Worm (Caenorhabditis elegans): Measurements from ENCODE around the gene str-106.

- TF ChIP-seq ama-1 (optimal IDR thresholded peaks at IDR 0.05) (no peak), ama-1 (GFP tag; optimal IDR thresholded peaks at IDR 0.05) (no peak), die-1 (tag; optimal IDR thresholded peaks at IDR 0.05) (no peak), hlh-12 (tag; optimal IDR thresholded peaks at IDR 0.05) (no peak), F52B5.7 (tag; optimal IDR thresholded peaks at IDR 0.05) (no peak), nhr-27 (tag; optimal IDR thresholded peaks at IDR 0.05) (no peak), pbrm-1 (GFP tag; IDR thresholded peaks at IDR 0.05) (no peak), pha-4 (tag; optimal IDR thresholded peaks at IDR 0.05) (no peak)
Observed at ce11 chrV:16198016-16198415, 17.6 kb downstream of the str-106 start, which contains the start of gene F11A5.5.
